Fruit fly (Drosophila melanogaster): ENCODE data around the gene PK2-R1.

The PK2-R1 gene

DNA sequence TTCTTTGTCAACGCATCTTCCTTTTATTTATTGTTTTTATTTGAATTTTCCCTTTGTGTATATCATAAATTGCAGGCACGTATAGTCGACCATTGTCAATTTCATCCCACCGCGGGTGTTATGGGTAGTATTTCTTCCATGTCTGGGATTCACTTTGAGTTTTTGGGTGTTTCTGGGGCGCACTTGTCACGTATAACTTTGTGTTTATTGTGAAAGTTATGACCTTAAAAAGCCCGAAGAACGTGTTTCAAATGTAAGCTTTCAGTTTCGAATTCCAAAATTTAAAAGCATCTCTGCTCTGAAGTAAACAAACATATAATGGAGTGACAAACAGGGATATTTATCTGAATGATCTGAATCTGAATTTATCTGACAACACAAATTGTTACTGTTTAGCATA lies 31.5 kb upstream of the PK2-R1 start:
- TF ChIP-seq Blimp-1 (GFP tag; optimal IDR thresholded peaks at IDR 0.05): peak; percentile 74
- TF ChIP-seq phol (tag; optimal IDR thresholded peaks at IDR 0.05): no peak

DNA sequence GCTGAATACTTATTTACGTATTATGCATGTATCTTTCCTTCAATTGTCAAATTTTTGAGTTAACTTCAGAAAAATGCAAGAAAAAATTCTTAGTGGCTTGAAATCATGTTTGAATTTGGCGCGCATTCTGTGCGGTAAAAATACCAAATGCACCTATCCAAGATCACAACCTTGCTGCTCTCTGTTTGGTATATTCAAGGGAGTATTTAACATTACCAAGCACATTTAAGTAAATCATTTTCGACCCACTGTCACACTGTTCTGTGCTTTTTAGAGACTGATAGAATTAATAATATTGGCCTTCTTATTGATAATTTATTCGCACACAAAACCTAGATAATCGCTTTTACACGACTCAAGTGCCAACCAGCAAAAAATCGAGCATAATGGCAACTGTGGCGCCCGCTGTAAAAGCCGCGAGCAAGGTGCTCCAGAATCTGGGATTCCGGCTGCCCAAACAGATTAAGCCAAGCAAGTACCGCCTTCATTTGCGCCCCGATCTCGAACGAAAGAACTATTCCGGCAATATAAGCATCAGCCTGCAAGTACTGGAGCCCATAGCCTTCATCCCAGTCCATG lies 28.9 kb upstream of the PK2-R1 start:
- TF ChIP-seq E2f2 (GFP tag; IDR thresholded peaks at IDR 0.05): peak; percentile 96
- TF ChIP-seq CG6791 (GFP tag; IDR thresholded peaks at IDR 0.05; ENCODE audit: partially characterized antibody): no peak
- TF ChIP-seq CG7928 (GFP tag; optimal IDR thresholded peaks at IDR 0.05): peak; percentile 2
- no peak for TF ChIP-seq CG2199 (GFP tag; IDR thresholded peaks at IDR 0.05)
- no peak for TF ChIP-seq CG2202 (tag; optimal IDR thresholded peaks at IDR 0.05)
- TF ChIP-seq Side (GFP tag; optimal IDR thresholded peaks at IDR 0.05): no peak
- TF ChIP-seq CG15073 (GFP tag; optimal IDR thresholded peaks at IDR 0.05): no peak
- TF ChIP-seq CG16813 (GFP tag; IDR thresholded peaks at IDR 0.05; ENCODE audit: partially characterized antibody): peak; percentile 29; the same call in 1 of the 3 replicates
- TF ChIP-seq Dfd (GFP tag; optimal IDR thresholded peaks at IDR 0.05): no peak
- no peak for TF ChIP-seq Xrp1 (GFP tag; IDR thresholded peaks at IDR 0.05)
- peak; percentile 79 for TF ChIP-seq CG9797 (GFP tag; optimal IDR thresholded peaks at IDR 0.05)
- peak; percentile 68 for TF ChIP-seq Ets97D (GFP tag; optimal IDR thresholded peaks at IDR 0.05)
- peak; percentile 48 for TF ChIP-seq CG33213 (GFP tag; optimal IDR thresholded peaks at IDR 0.05)
- TF ChIP-seq CG18599 (GFP tag; optimal IDR thresholded peaks at IDR 0.05): no peak
- TF ChIP-seq CG2678 (tag; optimal IDR thresholded peaks at IDR 0.05): no peak
- TF ChIP-seq CG8281 (tag; optimal IDR thresholded peaks at IDR 0.05): no peak
- TF ChIP-seq HmgD (GFP tag; optimal IDR thresholded peaks at IDR 0.05): peak; percentile 55
- TF ChIP-seq CTCF (GFP tag; optimal IDR thresholded peaks at IDR 0.05): no peak
- no peak for TF ChIP-seq en (GFP tag; optimal IDR thresholded peaks at IDR 0.05)
- peak; percentile 23 for TF ChIP-seq zen (tag; optimal IDR thresholded peaks at IDR 0.05)
- TF ChIP-seq CG16815 (GFP tag; optimal IDR thresholded peaks at IDR 0.05): no peak
- peak; percentile 22 for TF ChIP-seq exex (tag; optimal IDR thresholded peaks at IDR 0.05)
- TF ChIP-seq grn (GFP tag; optimal IDR thresholded peaks at IDR 0.05): peak; percentile 19
- TF ChIP-seq CG18262 (tag; optimal IDR thresholded peaks at IDR 0.05): no peak
- TF ChIP-seq Bteb2 (GFP tag; optimal IDR thresholded peaks at IDR 0.05): no peak
- peak in 1 of 2 experiments; percentile 39 for TF ChIP-seq Pdp1 (GFP tag; optimal IDR thresholded peaks at IDR 0.05)
- TF ChIP-seq pita (GFP tag; optimal IDR thresholded peaks at IDR 0.05): peak; percentile 47
- TF ChIP-seq gfzf (GFP tag; optimal IDR thresholded peaks at IDR 0.05): peak; percentile 98
- TF ChIP-seq CG13296 (GFP tag; optimal IDR thresholded peaks at IDR 0.05): no peak
- TF ChIP-seq run (tag; optimal IDR thresholded peaks at IDR 0.05): no peak
- TF ChIP-seq CG1603 (tag; optimal IDR thresholded peaks at IDR 0.05): peak; percentile 80
- no peak for TF ChIP-seq crc (GFP tag; optimal IDR thresholded peaks at IDR 0.05)
- no peak for TF ChIP-seq CG11247 (GFP tag; IDR thresholded peaks at IDR 0.05)
- no peak for TF ChIP-seq CG32767 (GFP tag; IDR thresholded peaks at IDR 0.05)
- TF ChIP-seq BEAF-32 (GFP tag; optimal IDR thresholded peaks at IDR 0.05): peak; percentile 44
- peak; percentile 42 for TF ChIP-seq CG2116 (GFP tag; optimal IDR thresholded peaks at IDR 0.05)
- TF ChIP-seq MBD-R2 (GFP tag; IDR thresholded peaks at IDR 0.05): peak; percentile 78
- no peak for TF ChIP-seq Nf-YA (GFP tag; IDR thresholded peaks at IDR 0.05)
- peak; percentile 36 for TF ChIP-seq CG14710 (tag; optimal IDR thresholded peaks at IDR 0.05)
- TF ChIP-seq amos (GFP tag; IDR thresholded peaks at IDR 0.05; ENCODE audit: partially characterized antibody): peak; percentile 6; the same call in 1 of the 2 replicates
- TF ChIP-seq CG4360 (GFP tag; IDR thresholded peaks at IDR 0.05): no peak
- no peak for TF ChIP-seq CG8944 (GFP tag; optimal IDR thresholded peaks at IDR 0.05)
- TF ChIP-seq CG15514 (GFP tag; optimal IDR thresholded peaks at IDR 0.05): peak; percentile 51
- TF ChIP-seq CG3163 (GFP tag; optimal IDR thresholded peaks at IDR 0.05): no peak
- TF ChIP-seq Mes4 (GFP tag; optimal IDR thresholded peaks at IDR 0.05): no peak
- peak; percentile 48 for TF ChIP-seq nmo (GFP tag; optimal IDR thresholded peaks at IDR 0.05)

Data from whole organism, embryonic.